Fruit fly (Drosophila melanogaster): ENCODE results near the gene SAK.

Gene SAK

DNA sequence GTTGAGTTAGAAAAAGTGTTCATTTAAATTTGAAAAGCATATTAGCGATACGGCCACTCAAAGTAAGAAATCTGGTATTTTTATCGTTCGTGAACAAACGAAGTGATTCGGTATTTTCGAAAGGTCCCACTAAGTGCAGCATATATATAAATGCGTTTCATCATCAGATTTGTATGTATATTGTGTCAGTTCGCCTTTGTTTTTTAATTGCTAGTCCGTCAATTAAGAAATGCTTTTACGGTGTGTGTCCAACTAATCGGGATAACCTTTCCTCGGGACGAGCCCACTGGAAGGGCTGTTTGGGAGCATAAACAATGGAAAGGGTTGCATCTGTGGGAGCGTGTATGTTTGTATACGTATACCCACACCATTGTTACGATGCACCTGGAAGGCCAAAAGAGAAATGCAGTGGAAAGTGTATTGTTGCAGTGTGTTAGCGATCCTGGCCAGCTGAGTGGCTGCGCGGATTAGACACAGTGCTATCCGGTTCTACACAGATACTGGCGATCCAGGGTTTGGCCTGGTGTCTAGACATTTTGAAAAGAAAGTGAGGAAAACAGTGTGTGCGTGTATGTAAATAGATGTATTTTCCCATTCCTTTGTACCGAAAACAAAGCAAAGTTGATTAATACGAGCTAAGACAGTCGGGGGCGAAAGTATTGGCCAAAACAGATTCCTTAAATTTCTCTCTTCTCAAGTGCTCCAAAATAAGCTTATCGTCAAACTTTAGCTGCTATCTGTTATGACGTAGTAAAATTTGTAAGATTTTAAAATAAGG is 7.6 kb upstream of the SAK start, which contains the start of gene CG7611 (continued):
- TF ChIP-seq Ets21C (GFP tag; optimal IDR thresholded peaks at IDR 0.05) = no peak
- peak; percentile 54 for TF ChIP-seq CG6854 (GFP tag; optimal IDR thresholded peaks at IDR 0.05)
- TF ChIP-seq CG6276 (GFP tag; optimal IDR thresholded peaks at IDR 0.05) = no peak
- TF ChIP-seq Eip75B (GFP tag; optimal IDR thresholded peaks at IDR 0.05) = no peak
- no peak for TF ChIP-seq Gug (GFP tag; IDR thresholded peaks at IDR 0.05)
- peak in 1 of 2 experiments; percentile 39 for TF ChIP-seq ss (GFP tag; optimal IDR thresholded peaks at IDR 0.05)
- peak; percentile 35 for TF ChIP-seq vri (GFP tag; optimal IDR thresholded peaks at IDR 0.05)
- TF ChIP-seq CG34406 (GFP tag; optimal IDR thresholded peaks at IDR 0.05) = no peak
- peak; percentile 50 for TF ChIP-seq dsx (GFP tag; optimal IDR thresholded peaks at IDR 0.05; ENCODE audit: poor library complexity, severe bottlenecking)
- TF ChIP-seq CG6792 (GFP tag; optimal IDR thresholded peaks at IDR 0.05) = no peak
- no peak for TF ChIP-seq topi (GFP tag; optimal IDR thresholded peaks at IDR 0.05)
- TF ChIP-seq CG3919 (GFP tag; optimal IDR thresholded peaks at IDR 0.05) = no peak
- no peak for TF ChIP-seq Blimp-1 (GFP tag; optimal IDR thresholded peaks at IDR 0.05)
- no peak for TF ChIP-seq CG8632 (GFP tag; optimal IDR thresholded peaks at IDR 0.05)
- TF ChIP-seq CG16779 (tag; optimal IDR thresholded peaks at IDR 0.05) = no peak
- no peak for TF ChIP-seq fd59A (GFP tag; optimal IDR thresholded peaks at IDR 0.05)
- TF ChIP-seq CG11762 (GFP tag; optimal IDR thresholded peaks at IDR 0.05; ENCODE audit: insufficient read depth) = no peak
- TF ChIP-seq CG32006 (GFP tag; optimal IDR thresholded peaks at IDR 0.05) = no peak

DNA sequence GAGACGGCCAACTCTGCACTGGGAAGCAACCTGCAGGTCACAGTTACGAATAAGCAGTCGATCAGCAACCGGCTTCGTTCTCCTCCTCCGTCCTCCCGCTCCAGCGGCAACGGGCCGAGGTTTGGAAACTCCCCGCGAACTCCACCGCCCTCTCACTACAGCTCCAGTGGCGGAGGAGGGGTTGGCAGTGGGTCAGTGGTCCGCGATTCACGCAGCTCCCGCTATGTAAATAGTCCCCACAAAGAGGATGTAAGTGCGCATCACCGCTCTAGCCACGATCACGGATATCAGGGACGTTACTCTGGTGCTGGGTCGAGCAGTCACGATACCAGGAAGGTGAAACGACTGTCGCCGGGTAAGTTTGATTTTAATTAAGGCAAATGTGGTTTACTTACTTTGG is 2.7 kb upstream of the SAK start:
- TF ChIP-seq Smox (GFP tag; optimal IDR thresholded peaks at IDR 0.05) (no peak), fd59A (GFP tag; optimal IDR thresholded peaks at IDR 0.05) (no peak), CG6163 (GFP tag; IDR thresholded peaks at IDR 0.05) (no peak), spab (GFP tag; optimal IDR thresholded peaks at IDR 0.05) (no peak), CG3032 (tag; optimal IDR thresholded peaks at IDR 0.05) (no peak), CG11294 (GFP tag; IDR thresholded peaks at IDR 0.05) (no peak)

DNA sequence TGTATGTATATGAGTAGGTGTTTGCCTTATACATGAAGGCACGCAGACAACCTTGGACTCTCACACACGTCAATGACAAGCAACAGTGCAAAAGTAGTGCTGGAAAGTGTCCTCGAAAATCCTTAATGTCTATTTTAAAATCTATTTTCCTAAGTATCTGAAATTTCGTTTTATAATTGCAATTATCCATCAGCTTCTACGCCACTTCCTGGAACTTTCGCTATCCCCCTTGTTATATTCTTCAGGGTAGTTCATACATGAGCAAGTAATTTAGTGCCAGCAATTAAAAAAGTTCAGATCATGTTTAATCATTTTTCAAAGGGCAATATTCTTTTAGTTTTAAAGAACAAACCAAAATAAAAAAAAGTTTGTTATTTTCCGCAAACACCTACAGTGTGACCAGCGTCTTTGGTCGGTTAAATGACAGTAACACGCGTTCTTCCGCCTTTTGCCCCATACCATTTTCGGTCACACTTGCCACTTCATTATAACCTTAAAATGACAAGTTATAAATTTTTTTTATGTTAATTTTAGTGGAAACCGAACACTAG is 1.1 kb upstream of the SAK start:
- TF ChIP-seq Hr38 (GFP tag; optimal IDR thresholded peaks at IDR 0.05) (no peak), Met (GFP tag; optimal IDR thresholded peaks at IDR 0.05) (peak; percentile 46), dsx (GFP tag; optimal IDR thresholded peaks at IDR 0.05; ENCODE audit: poor library complexity, severe bottlenecking) (peak; percentile 23), Sox14 (GFP tag; optimal IDR thresholded peaks at IDR 0.05) (peak; percentile 55), CG8119 (GFP tag; IDR thresholded peaks at IDR 0.05) (no peak), Sox102F (GFP tag; optimal IDR thresholded peaks at IDR 0.05) (peak; percentile 56), Eip75B (GFP tag; optimal IDR thresholded peaks at IDR 0.05) (peak; percentile 69), acj6 (GFP tag; optimal IDR thresholded peaks at IDR 0.05) (peak; percentile 31), CG6163 (GFP tag; IDR thresholded peaks at IDR 0.05) (no peak), fkh (GFP tag; optimal IDR thresholded peaks at IDR 0.05) (peak; percentile 6), CG6792 (GFP tag; optimal IDR thresholded peaks at IDR 0.05) (peak; percentile 57), spab (GFP tag; optimal IDR thresholded peaks at IDR 0.05) (no peak), Ets96B (tag; optimal IDR thresholded peaks at IDR 0.05) (peak; percentile 8), CG11294 (GFP tag; IDR thresholded peaks at IDR 0.05) (no peak), CG6276 (GFP tag; optimal IDR thresholded peaks at IDR 0.05) (no peak), CG9139 (GFP tag; optimal IDR thresholded peaks at IDR 0.05) (no peak), pdm3 (GFP tag; optimal IDR thresholded peaks at IDR 0.05) (peak; percentile 64), Sox15 (GFP tag; optimal IDR thresholded peaks at IDR 0.05) (no peak), esn (GFP tag; optimal IDR thresholded peaks at IDR 0.05) (peak; percentile 60), CG8319 (GFP tag; optimal IDR thresholded peaks at IDR 0.05) (peak; percentile 18), CG34406 (GFP tag; optimal IDR thresholded peaks at IDR 0.05) (no peak), lz (GFP tag; optimal IDR thresholded peaks at IDR 0.05) (peak; percentile 40), CG4318 (GFP tag; optimal IDR thresholded peaks at IDR 0.05) (no peak), net (GFP tag; optimal IDR thresholded peaks at IDR 0.05) (peak; percentile 25), CG10631 (GFP tag; optimal IDR thresholded peaks at IDR 0.05) (peak; percentile 50), CG6854 (GFP tag; optimal IDR thresholded peaks at IDR 0.05) (no peak), salr (GFP tag; optimal IDR thresholded peaks at IDR 0.05) (no peak), ss (GFP tag; optimal IDR thresholded peaks at IDR 0.05) (peak in 1 of 2 experiments; percentile 43), CG31627 (GFP tag; optimal IDR thresholded peaks at IDR 0.05) (peak; percentile 42), CG11762 (GFP tag; optimal IDR thresholded peaks at IDR 0.05; ENCODE audit: insufficient read depth) (peak; percentile 50), fd85E (GFP tag; optimal IDR thresholded peaks at IDR 0.05) (no peak), CG1621 (tag; optimal IDR thresholded peaks at IDR 0.05) (no peak), fd59A (GFP tag; optimal IDR thresholded peaks at IDR 0.05) (no peak), Smox (GFP tag; optimal IDR thresholded peaks at IDR 0.05) (peak; percentile 50)

All from whole organism, prepupa.